Fruit fly (Drosophila melanogaster) whole organism, prepupa: ENCODE results near the gene Ndc1.
A peak's percentile ranks its signal among the peaks of the same experiment; 100 is the strongest.

ENCODE experiments used
- CG10631 ChIP-seq: fragments of 200-800 bp; sonication (Bioruptor generic); optimal IDR thresholded peaks from 2 replicates; lab custom pipeline; 2016; ENCODE audit warnings: missing biosample characterization, missing genetic modification characterization
- CG10669 ChIP-seq: fragments of 200-800 bp; sonication (Bioruptor generic); optimal IDR thresholded peaks from 3 replicates; lab custom pipeline; 2018; ENCODE audit warnings: missing biosample characterization, mild to moderate bottlenecking, missing genetic modification characterization, moderate library complexity
- CG11762 ChIP-seq: fragments of 200-800 bp; sonication (Bioruptor generic); optimal IDR thresholded peaks from 3 replicates; lab custom pipeline; 2016; ENCODE audit warnings: missing biosample characterization, missing genetic modification characterization; ENCODE audit not compliant: insufficient read depth
- CG11902 ChIP-seq: fragments of 200-800 bp; sonication (Bioruptor generic); optimal IDR thresholded peaks from 3 replicates; lab custom pipeline; 2016; ENCODE audit warnings: missing biosample characterization, missing genetic modification characterization
- CG15336 ChIP-seq: fragments of 200-800 bp; sonication (Bioruptor generic); IDR thresholded peaks from 2 replicates; pipeline ENCODE4 v1.3.6; 2022; ENCODE audit warnings: missing biosample characterization, missing genetic modification characterization
- CG1621 ChIP-seq: fragments of 200-800 bp; sonication (Bioruptor generic); optimal IDR thresholded peaks from 3 replicates; lab custom pipeline; 2018; ENCODE audit warnings: missing biosample characterization, mild to moderate bottlenecking, missing genetic modification characterization
- CG16779 ChIP-seq: fragments of 200-800 bp; sonication (Bioruptor generic); optimal IDR thresholded peaks from 3 replicates; lab custom pipeline; 2017; ENCODE audit warnings: missing biosample characterization, mild to moderate bottlenecking, missing genetic modification characterization
- CG3032 ChIP-seq: fragments of 200-800 bp; optimal IDR thresholded peaks from 2 replicates; lab custom pipeline; 2019; ENCODE audit warnings: missing biosample characterization, mild to moderate bottlenecking, missing genetic modification characterization, moderate library complexity
- CG31627 ChIP-seq: fragments of 200-800 bp; sonication (Bioruptor generic); optimal IDR thresholded peaks from 3 replicates; lab custom pipeline; 2016; ENCODE audit warnings: missing biosample characterization, missing genetic modification characterization
- CG32006 ChIP-seq: fragments of 200-800 bp; sonication (Bioruptor generic); optimal IDR thresholded peaks from 3 replicates; lab custom pipeline; 2017; ENCODE audit warnings: missing biosample characterization, mild to moderate bottlenecking, missing genetic modification characterization
- CG34406 ChIP-seq: fragments of 200-800 bp; sonication (Bioruptor generic); optimal IDR thresholded peaks from 3 replicates; lab custom pipeline; 2016; ENCODE audit warnings: missing biosample characterization, missing genetic modification characterization
- CG6276 ChIP-seq: fragments of 200-800 bp; sonication (Bioruptor generic); optimal IDR thresholded peaks from 2 replicates; lab custom pipeline; 2017; ENCODE audit warnings: missing biosample characterization, mild to moderate bottlenecking, missing genetic modification characterization
- CG6792 ChIP-seq: fragments of 200-800 bp; sonication (Bioruptor generic); optimal IDR thresholded peaks from 3 replicates; lab custom pipeline; 2016; ENCODE audit warnings: missing biosample characterization, missing genetic modification characterization
- CG6808 ChIP-seq: fragments of 200-800 bp; sonication (Bioruptor generic); optimal IDR thresholded peaks from 3 replicates; lab custom pipeline; 2017; ENCODE audit warnings: missing biosample characterization, missing genetic modification characterization, mild to moderate bottlenecking, moderate library complexity, missing genetic modification reagents
- CG6854 ChIP-seq: fragments of 200-800 bp; sonication (Bioruptor generic); optimal IDR thresholded peaks from 2 replicates; lab custom pipeline; 2017; ENCODE audit warnings: missing biosample characterization, mild to moderate bottlenecking, missing genetic modification characterization
- CG8119 ChIP-seq: fragments of 200-800 bp; sonication (Bioruptor generic); IDR thresholded peaks from 3 replicates; pipeline ENCODE4 v1.3.6; 2022; ENCODE audit warnings: missing biosample characterization, missing genetic modification characterization
- CG8319 ChIP-seq: fragments of 200-800 bp; sonication (Bioruptor generic); optimal IDR thresholded peaks from 3 replicates; lab custom pipeline; 2016; ENCODE audit warnings: missing biosample characterization, missing genetic modification characterization
- CG8632 ChIP-seq: fragments of 200-800 bp; sonication (Bioruptor generic); optimal IDR thresholded peaks from 3 replicates; lab custom pipeline; 2016; ENCODE audit warnings: missing biosample characterization, missing genetic modification characterization
- CG9139 ChIP-seq: fragments of 200-800 bp; sonication (Bioruptor generic); optimal IDR thresholded peaks from 3 replicates; lab custom pipeline; 2017; ENCODE audit warnings: missing biosample characterization, mild to moderate bottlenecking, missing genetic modification characterization
- Eip75B ChIP-seq: fragments of 200-800 bp; sonication (Bioruptor generic); optimal IDR thresholded peaks from 3 replicates; lab custom pipeline; 2016; ENCODE audit warnings: missing biosample characterization, missing genetic modification characterization
- Eip78C ChIP-seq: fragments of 200-800 bp; sonication (Bioruptor generic); peaks from one replicate; lab custom pipeline; 2016; ENCODE audit warnings: missing biosample characterization, missing genetic modification characterization
- Eip93F ChIP-seq: fragments of 200-800 bp; sonication (Bioruptor generic); optimal IDR thresholded peaks from 2 replicates; lab custom pipeline; 2016; ENCODE audit warnings: missing biosample characterization, mild to moderate bottlenecking, missing genetic modification characterization
- Ets21C ChIP-seq: fragments of 200-800 bp; sonication (Bioruptor generic); optimal IDR thresholded peaks from 3 replicates; lab custom pipeline; 2016; ENCODE audit warnings: missing biosample characterization, missing genetic modification characterization
- Hr38 ChIP-seq: sonication (Bioruptor generic); optimal IDR thresholded peaks from 2 replicates; lab custom pipeline; 2016; ENCODE audit warnings: missing biosample characterization, missing genetic modification characterization
- Hr39 ChIP-seq: fragments of 200-800 bp; sonication (Bioruptor generic); optimal IDR thresholded peaks from 2 replicates; lab custom pipeline; 2016; ENCODE audit warnings: missing biosample characterization, missing genetic modification characterization
- Hr4 ChIP-seq: fragments of 200-800 bp; sonication (Bioruptor generic); optimal IDR thresholded peaks from 3 replicates; lab custom pipeline; 2016; ENCODE audit warnings: missing biosample characterization, missing genetic modification characterization
- Lpt ChIP-seq: fragments of 200-800 bp; sonication (Bioruptor generic); optimal IDR thresholded peaks from 3 replicates; lab custom pipeline; 2016; ENCODE audit warnings: missing biosample characterization, missing genetic modification characterization
- Met ChIP-seq: fragments of 200-800 bp; sonication (Bioruptor generic); optimal IDR thresholded peaks from 3 replicates; lab custom pipeline; 2016; ENCODE audit warnings: missing biosample characterization, missing genetic modification characterization
- OdsH ChIP-seq: fragments of 200-800 bp; sonication (Bioruptor generic); optimal IDR thresholded peaks from 3 replicates; lab custom pipeline; 2016; ENCODE audit warnings: missing biosample characterization, missing genetic modification characterization
- Smox ChIP-seq: fragments of 200-800 bp; sonication (Bioruptor generic); optimal IDR thresholded peaks from 3 replicates; lab custom pipeline; 2016; ENCODE audit warnings: missing biosample characterization, missing genetic modification characterization
- Sox102F ChIP-seq: fragments of 200-800 bp; sonication (Bioruptor generic); optimal IDR thresholded peaks from 2 replicates; lab custom pipeline; 2016; ENCODE audit warnings: missing biosample characterization, mild to moderate bottlenecking, missing genetic modification characterization
- Sox14 ChIP-seq: fragments of 200-800 bp; sonication (Bioruptor generic); optimal IDR thresholded peaks from 3 replicates; lab custom pipeline; 2016; ENCODE audit warnings: missing biosample characterization, missing genetic modification characterization
- achi ChIP-seq: fragments of 200-800 bp; sonication (Bioruptor generic); optimal IDR thresholded peaks from 3 replicates; lab custom pipeline; 2016; ENCODE audit warnings: missing biosample characterization, missing genetic modification characterization
- cyc ChIP-seq: fragments of 200-800 bp; sonication (Bioruptor generic); optimal IDR thresholded peaks from 3 replicates; lab custom pipeline; 2016; ENCODE audit warnings: missing biosample characterization, missing genetic modification characterization
- dac ChIP-seq: fragments of 200-800 bp; sonication (Bioruptor generic); optimal IDR thresholded peaks from 2 replicates; lab custom pipeline; 2017; ENCODE audit warnings: missing biosample characterization, mild to moderate bottlenecking, missing genetic modification characterization
- eg ChIP-seq: fragments of 200-800 bp; sonication (Bioruptor generic); IDR thresholded peaks from 3 replicates; pipeline ENCODE4 v1.3.6; 2022; ENCODE audit warnings: missing biosample characterization, missing genetic modification characterization
- esn ChIP-seq: fragments of 200-800 bp; sonication (Bioruptor generic); optimal IDR thresholded peaks from 2 replicates; lab custom pipeline; 2016; ENCODE audit warnings: missing biosample characterization, mild to moderate bottlenecking, missing genetic modification characterization, moderate library complexity
- fd59A ChIP-seq: fragments of 200-800 bp; sonication (Bioruptor generic); optimal IDR thresholded peaks from 2 replicates; lab custom pipeline; 2017; ENCODE audit warnings: missing biosample characterization, mild to moderate bottlenecking, missing genetic modification characterization, missing genetic modification reagents
- fd85E ChIP-seq: fragments of 200-800 bp; sonication (Bioruptor generic); optimal IDR thresholded peaks from 3 replicates; lab custom pipeline; 2016; ENCODE audit warnings: missing biosample characterization, missing genetic modification characterization
- fkh ChIP-seq: fragments of 200-800 bp; sonication (Bioruptor generic); optimal IDR thresholded peaks from 3 replicates; lab custom pipeline; 2017; ENCODE audit warnings: missing biosample characterization, mild to moderate bottlenecking, missing genetic modification characterization, moderate library complexity
- lz ChIP-seq: fragments of 200-800 bp; sonication (Bioruptor generic); optimal IDR thresholded peaks from 3 replicates; lab custom pipeline; 2016; ENCODE audit warnings: missing biosample characterization, missing genetic modification characterization
- pdm3 ChIP-seq: fragments of 200-800 bp; sonication (Bioruptor generic); optimal IDR thresholded peaks from 3 replicates; lab custom pipeline; 2016; ENCODE audit warnings: missing biosample characterization, missing genetic modification characterization
- salr ChIP-seq, 2 experiments: fragments of 200-800 bp; sonication (Bioruptor generic); optimal IDR thresholded peaks; 3 replicates each; lab custom pipeline; 2016 to 2018; ENCODE audit warnings: missing biosample characterization in 2 of 2, missing genetic modification characterization in 2 of 2, mild to moderate bottlenecking in 1 of 2
- spab ChIP-seq: fragments of 200-800 bp; sonication (Bioruptor generic); optimal IDR thresholded peaks from 2 replicates; lab custom pipeline; 2017; ENCODE audit warnings: missing biosample characterization, mild to moderate bottlenecking, missing genetic modification characterization, missing genetic modification reagents
- ss ChIP-seq, 2 experiments: fragments of 200-800 bp; sonication (Bioruptor generic); optimal IDR thresholded peaks; 2 replicates in 1 of 2; 3 replicates in 1 of 2; lab custom pipeline; 2017 to 2018; ENCODE audit warnings: mild to moderate bottlenecking in 2 of 2, missing biosample characterization in 2 of 2, missing genetic modification characterization in 2 of 2, moderate library complexity in 1 of 2
- svp ChIP-seq: fragments of 200-800 bp; sonication (Bioruptor generic); peaks from one replicate; lab custom pipeline; 2016; ENCODE audit warnings: missing biosample characterization, missing genetic modification characterization
- topi ChIP-seq: fragments of 200-800 bp; sonication (Bioruptor generic); optimal IDR thresholded peaks from 3 replicates; lab custom pipeline; 2016; ENCODE audit warnings: missing biosample characterization, missing genetic modification characterization

Gene Ndc1

DNA sequence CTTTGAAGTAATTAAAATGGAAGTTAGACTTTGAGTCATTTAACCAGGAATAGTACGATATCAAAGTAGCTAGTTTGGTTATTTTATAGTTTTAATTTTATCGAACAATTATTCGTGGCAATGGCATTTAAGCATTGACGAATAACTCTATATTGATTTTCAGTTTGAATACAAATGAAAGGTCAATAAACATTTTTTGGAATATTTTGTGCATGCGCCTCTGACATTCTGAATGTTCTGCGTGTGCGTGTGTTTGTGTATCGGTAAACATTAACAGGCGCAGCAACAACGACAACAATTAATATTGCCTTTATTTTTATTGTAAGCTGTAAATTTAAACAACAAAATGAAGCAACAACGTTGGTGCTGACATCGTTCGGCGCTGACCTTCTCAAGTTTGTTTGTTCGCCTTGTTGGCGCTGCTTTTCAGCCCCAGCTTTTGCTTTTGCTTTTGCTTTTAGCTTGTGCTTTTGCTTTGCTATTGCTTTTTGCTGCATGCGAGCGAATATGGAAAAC lies 14.8 kb upstream of the Ndc1 start (continued):
- TF ChIP-seq CG8632 (GFP tag; lab: Kevin White, UChicago) (peak; percentile 86), cyc (peak; percentile 29), CG32006 (GFP tag; lab: Kevin White, UChicago) (peak; percentile 40), CG6792 (GFP tag; lab: Kevin White, UChicago) (peak; percentile 83), svp (GFP tag; lab: Kevin White, UChicago) (peak; percentile 95), dac (no peak), CG16779 (tag; lab: Kevin White, UChicago) (peak; percentile 19), esn (GFP tag; lab: Kevin White, UChicago) (peak; percentile 84), spab (GFP tag; lab: Kevin White, UChicago) (peak; percentile 81), pdm3 (peak; percentile 81), CG8119 (GFP tag; lab: Robert Waterston, UW) (0 out of 3 replicates have a peak, but pooled peaks have one; percentile 22), Hr39 (peak; percentile 82), CG1621 (peak; percentile 69), Met (GFP tag; lab: Kevin White, UChicago) (peak; percentile 62), CG34406 (GFP tag; lab: Kevin White, UChicago) (peak; percentile 88), Eip93F (GFP tag; lab: Kevin White, UChicago) (no peak), eg (no peak), ss (GFP tag; optimal IDR thresholded peaks at IDR 0.05; lab: Kevin White, UChicago) (peak in 1 of 2 experiments; percentile 88), Hr4 (no peak), topi (GFP tag; lab: Kevin White, UChicago) (peak; percentile 78)

DNA sequence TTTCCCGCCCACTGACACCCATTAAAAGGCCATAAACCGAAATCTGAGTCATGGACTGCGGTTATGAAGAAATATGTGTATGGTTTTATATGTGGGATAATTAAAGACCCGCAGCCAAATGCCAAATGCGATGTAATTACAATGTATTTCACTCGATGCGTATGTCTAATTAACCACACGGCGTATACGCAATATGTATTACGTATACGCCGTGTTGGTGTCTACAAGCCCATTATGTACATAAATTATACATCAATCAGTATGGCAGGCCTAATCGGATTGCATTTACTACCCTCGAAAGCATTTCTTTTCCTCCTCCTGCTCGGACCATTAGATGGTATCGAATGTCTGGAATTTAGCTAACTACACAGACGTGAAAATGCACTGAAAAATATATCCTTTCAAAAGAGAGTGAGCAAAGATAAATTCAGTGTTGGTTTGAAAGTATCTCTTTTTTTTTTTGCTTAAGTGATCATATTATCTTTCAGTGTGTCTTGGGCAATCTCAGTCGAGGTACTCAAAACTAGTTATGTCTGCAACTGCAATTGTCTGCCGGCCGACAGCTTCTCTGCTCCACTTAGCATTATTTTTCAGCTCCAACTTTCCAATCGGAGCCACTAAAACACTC lies 13.8 kb upstream of the Ndc1 start:
- TF ChIP-seq fkh (GFP tag; lab: Kevin White, UChicago) = no peak
- no peak for TF ChIP-seq ss (GFP tag; optimal IDR thresholded peaks at IDR 0.05; lab: Kevin White, UChicago)
- no peak for TF ChIP-seq Sox14
- no peak for TF ChIP-seq svp (GFP tag; lab: Kevin White, UChicago)
- no peak for TF ChIP-seq CG10669
- no peak for TF ChIP-seq fd59A (GFP tag; lab: Kevin White, UChicago)
- no peak for TF ChIP-seq Eip75B (GFP tag; lab: Kevin White, UChicago)
- TF ChIP-seq Smox (GFP tag; lab: Kevin White, UChicago) = no peak
- no peak for TF ChIP-seq CG31627
- TF ChIP-seq CG11902 = no peak
- TF ChIP-seq CG6854 = no peak
- peak; percentile 59; the same call in 1 of the 3 replicates for TF ChIP-seq CG8119 (GFP tag; lab: Robert Waterston, UW)
- TF ChIP-seq esn (GFP tag; lab: Kevin White, UChicago) = no peak
- no peak for TF ChIP-seq topi (GFP tag; lab: Kevin White, UChicago)
- TF ChIP-seq Ets21C (GFP tag; lab: Kevin White, UChicago) = no peak
- peak; percentile 75 for TF ChIP-seq CG15336
- no peak for TF ChIP-seq lz (GFP tag; lab: Kevin White, UChicago)
- no peak for TF ChIP-seq CG11762 (GFP tag; lab: Kevin White, UChicago)
- TF ChIP-seq CG32006 (GFP tag; lab: Kevin White, UChicago) = peak; percentile 68
- TF ChIP-seq fd85E (GFP tag; lab: Kevin White, UChicago) = no peak
- peak; percentile 40; the same call in 1 of the 3 replicates for TF ChIP-seq eg
- TF ChIP-seq cyc = no peak
- no peak for TF ChIP-seq Eip93F (GFP tag; lab: Kevin White, UChicago)
- TF ChIP-seq Lpt = no peak
- TF ChIP-seq spab (GFP tag; lab: Kevin White, UChicago) = no peak
- peak; percentile 70 for TF ChIP-seq Hr4
- no peak for TF ChIP-seq CG3032 (tag; lab: Kevin White, UChicago)
- no peak for TF ChIP-seq Hr38 (GFP tag; lab: Kevin White, UChicago)
- TF ChIP-seq CG6808 (GFP tag; lab: Kevin White, UChicago) = no peak
- peak; percentile 42 for TF ChIP-seq Eip78C
- no peak for TF ChIP-seq Met (GFP tag; lab: Kevin White, UChicago)
- no peak for TF ChIP-seq salr (GFP tag; optimal IDR thresholded peaks at IDR 0.05; lab: Kevin White, UChicago)
- no peak for TF ChIP-seq CG6792 (GFP tag; lab: Kevin White, UChicago)
- TF ChIP-seq CG8319 = no peak
- TF ChIP-seq OdsH (GFP tag; lab: Kevin White, UChicago) = peak; percentile 13
- TF ChIP-seq CG6276 (GFP tag; lab: Kevin White, UChicago) = peak; percentile 35
- TF ChIP-seq CG9139 (GFP tag; lab: Kevin White, UChicago) = no peak
- TF ChIP-seq achi (GFP tag; lab: Kevin White, UChicago) = no peak
- no peak for TF ChIP-seq pdm3
- TF ChIP-seq CG10631 = no peak
- peak; percentile 2 for TF ChIP-seq dac
- TF ChIP-seq Sox102F (GFP tag; lab: Kevin White, UChicago) = no peak
